Fruit fly (Drosophila melanogaster): ENCODE measurements around the gene Fer3HCH.
A peak's percentile ranks its signal among the peaks of the same experiment; 100 is the strongest.

Fer3HCH gene

dm6 chrX:13087333-13087828 lies 20.6 kb downstream of the Fer3HCH start:
- TF ChIP-seq Myc (optimal IDR thresholded peaks at IDR 0.05) (no peak), HLH106 (tag; optimal IDR thresholded peaks at IDR 0.05) (peak; percentile 8), Hr83 (GFP tag; optimal IDR thresholded peaks at IDR 0.05; ENCODE audit: poor library complexity, severe bottlenecking) (no peak), Abd-B (GFP tag; optimal IDR thresholded peaks at IDR 0.05) (no peak), psq (GFP tag; optimal IDR thresholded peaks at IDR 0.05) (peak; percentile 91), GATAd (GFP tag; optimal IDR thresholded peaks at IDR 0.05) (no peak), h (GFP tag; optimal IDR thresholded peaks at IDR 0.05) (peak; percentile 23), dmrt93B (GFP tag; optimal IDR thresholded peaks at IDR 0.05) (no peak), jim (GFP tag; optimal IDR thresholded peaks at IDR 0.05) (peak; percentile 29), pan (optimal IDR thresholded peaks at IDR 0.05) (no peak), CrebA (GFP tag; optimal IDR thresholded peaks at IDR 0.05; ENCODE audit: borderline replicate concordance) (no peak), foxo (GFP tag; optimal IDR thresholded peaks at IDR 0.05) (no peak), CG9705 (GFP tag; optimal IDR thresholded peaks at IDR 0.05) (no peak), lola (GFP tag; optimal IDR thresholded peaks at IDR 0.05) (no peak), ey (GFP tag; optimal IDR thresholded peaks at IDR 0.05) (no peak), fru (GFP tag; optimal IDR thresholded peaks at IDR 0.05) (peak; percentile 83), usp (GFP tag; optimal IDR thresholded peaks at IDR 0.05) (no peak), Rel (GFP tag; optimal IDR thresholded peaks at IDR 0.05) (no peak), Rel (tag; optimal IDR thresholded peaks at IDR 0.05) (peak; percentile 30), Vsx2 (GFP tag; optimal IDR thresholded peaks at IDR 0.05; ENCODE audit: partially characterized antibody) (no peak), sage (GFP tag; optimal IDR thresholded peaks at IDR 0.05) (peak; percentile 2), Dfd (GFP tag; optimal IDR thresholded peaks at IDR 0.05) (peak; percentile 48), Sp1 (GFP tag; optimal IDR thresholded peaks at IDR 0.05) (peak; percentile 53), dl (GFP tag; optimal IDR thresholded peaks at IDR 0.05; ENCODE audit: insufficient read depth in 1 of 2, partially characterized antibody in 2 of 2) (peak in 1 of 2 experiments; percentile 38), Hnf4 (GFP tag; optimal IDR thresholded peaks at IDR 0.05) (peak; percentile 30)

All from whole organism, wandering third instar larva.